Fruit fly (Drosophila melanogaster): Measurements from ENCODE around the gene sNPF-R.

Gene sNPF-R

DNA sequence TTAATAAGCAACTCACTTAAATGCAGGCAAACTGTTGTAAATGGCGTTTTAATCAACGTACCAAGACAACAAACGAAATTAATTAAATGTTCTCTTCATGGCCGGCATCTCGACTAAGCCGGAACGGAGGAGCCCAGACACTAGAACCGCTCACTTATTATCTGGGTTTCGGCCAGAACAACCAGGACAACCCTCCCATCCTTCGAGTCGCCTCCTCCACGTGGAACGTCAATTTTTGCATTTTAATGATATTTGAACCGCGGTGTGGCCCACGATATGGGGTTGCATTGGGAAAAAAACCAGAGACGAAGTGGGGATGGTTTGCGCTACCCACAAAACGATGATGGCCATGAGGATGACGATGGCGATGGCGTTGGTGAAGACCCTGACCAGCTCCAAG, 3.8 kb downstream of the sNPF-R start:
- TF ChIP-seq CG12768 (GFP tag; optimal IDR thresholded peaks at IDR 0.05) (no peak), pad (GFP tag; optimal IDR thresholded peaks at IDR 0.05) (no peak), kay (GFP tag; ENCODE audit: borderline replicate concordance) (no peak), CG7101 (tag; optimal IDR thresholded peaks at IDR 0.05) (no peak)

DNA sequence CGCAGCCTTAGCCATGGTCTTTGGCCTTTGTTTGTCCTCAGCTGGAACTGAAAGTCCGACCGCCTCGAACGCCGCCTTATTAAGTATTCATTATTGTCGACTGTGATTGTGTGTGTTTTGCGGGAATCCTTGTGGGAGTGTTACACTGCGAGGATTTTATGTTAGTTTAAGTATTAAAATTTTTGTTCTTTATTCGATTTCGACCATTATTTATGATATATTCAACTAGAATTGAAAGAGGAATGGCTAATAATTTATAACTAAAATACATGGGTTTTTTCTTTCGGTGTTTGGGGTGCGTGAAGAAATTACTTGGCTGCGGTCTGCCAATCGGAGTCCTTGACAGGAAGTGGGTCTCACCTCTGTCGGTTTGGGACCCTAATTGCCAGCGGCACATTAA, 26.3 kb downstream of the sNPF-R start:
- no peak for TF ChIP-seq Mnt (GFP tag; optimal IDR thresholded peaks at IDR 0.05)
- TF ChIP-seq CG5204 (GFP tag; optimal IDR thresholded peaks at IDR 0.05), result no peak
- no peak for TF ChIP-seq pad (GFP tag; optimal IDR thresholded peaks at IDR 0.05)
- no peak for TF ChIP-seq CG12768 (GFP tag; optimal IDR thresholded peaks at IDR 0.05)
- no peak for TF ChIP-seq CG14711 (tag; optimal IDR thresholded peaks at IDR 0.05)
- TF ChIP-seq CG1620 (GFP tag; optimal IDR thresholded peaks at IDR 0.05), result no peak
- no peak for TF ChIP-seq CG7045 (GFP tag; optimal IDR thresholded peaks at IDR 0.05)
- TF ChIP-seq Crg-1 (GFP tag; optimal IDR thresholded peaks at IDR 0.05), result no peak
- TF ChIP-seq CG7101 (tag; optimal IDR thresholded peaks at IDR 0.05), result no peak
- TF ChIP-seq cic (GFP tag; optimal IDR thresholded peaks at IDR 0.05), result no peak

DNA sequence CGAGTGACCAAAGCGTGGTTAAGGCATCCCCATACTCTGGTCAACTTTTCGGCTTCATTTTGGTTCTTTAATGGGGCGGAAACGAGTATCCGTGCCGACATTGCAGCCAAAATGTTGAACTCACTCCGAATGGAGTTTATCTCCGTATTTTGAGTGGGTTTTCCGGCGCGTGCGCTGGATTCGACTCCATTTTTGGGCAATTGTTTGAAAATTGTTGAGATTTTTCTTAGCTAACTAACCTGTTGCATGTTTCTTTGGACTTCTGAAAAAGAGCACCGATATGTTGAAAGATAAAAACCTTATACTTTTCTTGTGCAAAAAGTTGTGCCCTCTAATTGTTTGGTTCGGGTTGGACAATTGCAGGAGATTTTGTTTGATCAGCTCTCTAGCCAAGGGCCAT, 52.2 kb downstream of the sNPF-R start:
- TF ChIP-seq Clk (GFP tag; optimal IDR thresholded peaks at IDR 0.05), result no peak
- no peak for TF ChIP-seq CG12768 (GFP tag; optimal IDR thresholded peaks at IDR 0.05)
- no peak for TF ChIP-seq CG1620 (GFP tag; optimal IDR thresholded peaks at IDR 0.05)
- TF ChIP-seq cnc (optimal IDR thresholded peaks at IDR 0.05), result no peak
- TF ChIP-seq toe (GFP tag; optimal IDR thresholded peaks at IDR 0.05), result no peak
- TF ChIP-seq CG33017 (tag; optimal IDR thresholded peaks at IDR 0.05), result no peak
- TF ChIP-seq ovo (GFP tag; optimal IDR thresholded peaks at IDR 0.05), result no peak
- TF ChIP-seq CG7101 (tag; optimal IDR thresholded peaks at IDR 0.05), result no peak
- TF ChIP-seq CG11617 (GFP tag; optimal IDR thresholded peaks at IDR 0.05), result no peak
- TF ChIP-seq kay (GFP tag; ENCODE audit: borderline replicate concordance), result no peak
- TF ChIP-seq cic (GFP tag; optimal IDR thresholded peaks at IDR 0.05), result no peak
- no peak for TF ChIP-seq pad (GFP tag; optimal IDR thresholded peaks at IDR 0.05)

DNA sequence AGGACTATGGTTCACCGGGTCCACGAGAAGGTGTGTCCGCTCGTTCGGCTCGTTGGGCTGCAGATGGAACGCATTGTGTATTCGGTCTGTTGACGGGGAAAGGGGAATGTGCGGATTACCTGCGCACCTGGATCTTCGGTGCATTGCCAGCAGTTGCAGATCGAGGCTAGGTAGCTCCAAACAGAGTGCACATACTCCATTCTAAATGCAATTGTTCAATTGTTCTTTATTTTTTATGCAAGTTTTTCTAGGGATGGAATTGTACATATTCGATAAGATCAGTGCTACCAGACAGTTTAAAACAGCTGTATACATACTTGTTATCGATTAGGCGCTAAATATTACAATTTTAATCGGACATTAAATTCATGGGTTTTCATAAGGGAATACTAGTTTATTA, 60.1 kb downstream of the sNPF-R start, which contains the start of gene Lamtor1:
Lamtor1 (minus strand) TSS at position 268 of the 400 bp plus-strand sequence.
- TF ChIP-seq CG7045 (GFP tag; optimal IDR thresholded peaks at IDR 0.05) (no peak), Clk (GFP tag; optimal IDR thresholded peaks at IDR 0.05) (no peak), bab1 (GFP tag; optimal IDR thresholded peaks at IDR 0.05) (peak; percentile 27), Crg-1 (GFP tag; optimal IDR thresholded peaks at IDR 0.05) (no peak), CG5204 (GFP tag; optimal IDR thresholded peaks at IDR 0.05) (no peak), Mnt (GFP tag; optimal IDR thresholded peaks at IDR 0.05) (no peak), CG7101 (tag; optimal IDR thresholded peaks at IDR 0.05) (no peak)

DNA sequence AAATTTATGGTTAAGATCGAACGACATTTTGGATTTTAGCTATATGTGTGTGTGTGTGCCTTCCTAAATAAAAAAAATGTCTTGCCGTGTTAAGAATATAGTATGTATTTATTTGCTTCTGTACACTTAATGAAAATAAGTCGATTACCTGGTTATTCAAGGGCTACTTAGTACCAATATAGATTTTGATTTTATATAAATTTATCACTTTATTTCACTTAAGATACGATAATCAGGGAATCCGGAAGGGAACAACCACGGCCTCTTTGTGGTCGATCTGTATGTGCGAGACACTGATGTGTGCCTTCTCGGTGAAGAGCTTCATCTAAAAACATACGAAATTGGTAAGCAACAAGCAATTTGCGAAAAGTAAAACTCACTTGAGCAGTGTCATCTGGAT, 61.1 kb downstream of the sNPF-R start, which contains the start of gene CG14183:
CG14183 (minus strand) TSS at position 101 of the 400 bp plus-strand sequence.
- no peak for TF ChIP-seq CG12768 (GFP tag; optimal IDR thresholded peaks at IDR 0.05)
- TF ChIP-seq CG33017 (tag; optimal IDR thresholded peaks at IDR 0.05), result no peak
- no peak for TF ChIP-seq pad (GFP tag; optimal IDR thresholded peaks at IDR 0.05)
- TF ChIP-seq kay (GFP tag; ENCODE audit: borderline replicate concordance), result no peak
- no peak for TF ChIP-seq CG1620 (GFP tag; optimal IDR thresholded peaks at IDR 0.05)
- no peak for TF ChIP-seq CG7045 (GFP tag; optimal IDR thresholded peaks at IDR 0.05)
- no peak for TF ChIP-seq Hr96 (GFP tag; optimal IDR thresholded peaks at IDR 0.05)
- TF ChIP-seq Mnt (GFP tag; optimal IDR thresholded peaks at IDR 0.05), result no peak
- no peak for TF ChIP-seq ovo (GFP tag; optimal IDR thresholded peaks at IDR 0.05)
- TF ChIP-seq CG5204 (GFP tag; optimal IDR thresholded peaks at IDR 0.05), result no peak
- TF ChIP-seq toe (GFP tag; optimal IDR thresholded peaks at IDR 0.05), result no peak
- TF ChIP-seq cnc (optimal IDR thresholded peaks at IDR 0.05), result no peak
- no peak for TF ChIP-seq Crg-1 (GFP tag; optimal IDR thresholded peaks at IDR 0.05)
- no peak for TF ChIP-seq CG11617 (GFP tag; optimal IDR thresholded peaks at IDR 0.05)
- TF ChIP-seq bab1 (GFP tag; optimal IDR thresholded peaks at IDR 0.05), result no peak
- TF ChIP-seq Clk (GFP tag; optimal IDR thresholded peaks at IDR 0.05), result no peak
